Fruit fly (Drosophila melanogaster): ENCODE results near the gene Abd-B.

- TF ChIP-seq Pif1B (GFP tag; optimal IDR thresholded peaks at IDR 0.05) (no peak), fd96Ca (GFP tag; IDR thresholded peaks at IDR 0.05) (0 out of 3 replicates have a peak, but pooled peaks have one; percentile 18), Ets98B (GFP tag; IDR thresholded peaks at IDR 0.05) (no peak), CG13204 (GFP tag; optimal IDR thresholded peaks at IDR 0.05) (peak; percentile 87), CG17806 (tag; optimal IDR thresholded peaks at IDR 0.05) (no peak), CG8159 (tag; optimal IDR thresholded peaks at IDR 0.05) (no peak), CG9948 (tag; optimal IDR thresholded peaks at IDR 0.05) (no peak), gl (tag; optimal IDR thresholded peaks at IDR 0.05) (no peak)
These were observed 15.3 kb upstream of the Abd-B start, which contains the start of gene CG18622 for dm6 chr3R:16987220-16987923.

Data from whole organism, pupa.